Worm (Caenorhabditis elegans): ENCODE data around the gene ver-1.

ver-1 gene

DNA sequence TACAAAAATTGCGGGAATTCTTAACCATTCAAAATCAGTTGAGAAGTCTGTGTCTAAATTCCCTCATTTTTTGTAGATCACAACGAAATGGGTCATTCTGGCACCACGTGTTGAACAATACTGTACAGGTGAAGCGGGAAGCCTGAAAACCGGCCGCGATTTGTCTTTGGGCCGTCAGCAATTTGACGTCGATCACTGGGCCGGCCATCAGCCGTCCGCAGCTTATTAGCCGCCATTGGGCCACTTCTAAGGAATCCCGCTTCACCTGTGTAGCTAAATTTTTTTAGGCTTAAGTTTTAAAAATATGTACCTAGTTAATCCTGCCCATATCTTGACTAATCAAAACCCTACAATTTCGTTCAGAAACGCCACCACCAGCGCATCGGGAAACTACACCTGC lies 3.0 kb downstream of the ver-1 start:
- TF ChIP-seq hmg-11 (tag; optimal IDR thresholded peaks at IDR 0.05) (no peak), R02D3.7 (tag; optimal IDR thresholded peaks at IDR 0.05) (no peak), nhr-11 (tag; optimal IDR thresholded peaks at IDR 0.05) (no peak), fkh-10 (GFP tag; optimal IDR thresholded peaks at IDR 0.05) (no peak), jun-1 (tag; optimal IDR thresholded peaks at IDR 0.05) (no peak), daf-12 (tag; optimal IDR thresholded peaks at IDR 0.05) (no peak), ceh-28 (tag; optimal IDR thresholded peaks at IDR 0.05) (no peak), ztf-11 (tag; optimal IDR thresholded peaks at IDR 0.05) (no peak), elt-3 (tag; optimal IDR thresholded peaks at IDR 0.05) (no peak), eor-1 (tag; optimal IDR thresholded peaks at IDR 0.05) (no peak), elt-2 (tag; optimal IDR thresholded peaks at IDR 0.05) (no peak), nhr-77 (tag; optimal IDR thresholded peaks at IDR 0.05) (no peak), ama-1 (optimal IDR thresholded peaks at IDR 0.05) (no peak), ceh-9 (tag; optimal IDR thresholded peaks at IDR 0.05) (no peak)

DNA sequence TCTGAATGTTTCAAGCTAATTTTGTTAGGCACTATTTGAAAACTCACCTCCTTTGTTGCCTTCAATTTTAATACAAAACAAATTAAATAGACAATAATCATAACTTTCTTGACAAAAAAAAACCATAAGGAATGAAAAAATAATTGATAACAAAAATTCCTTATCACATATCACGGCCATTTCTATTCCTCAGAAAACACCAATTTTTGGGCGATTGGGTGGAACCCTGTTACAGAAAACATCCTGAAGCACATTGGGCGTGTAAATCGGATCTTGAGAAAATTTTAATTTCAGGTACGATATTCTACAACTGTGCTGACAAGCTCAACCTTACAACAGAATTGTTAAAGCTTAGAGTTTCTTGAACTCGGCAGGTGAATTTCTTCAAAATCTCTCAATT lies 8.2 kb downstream of the ver-1 start, which contains the start of gene F40G9.8:
F40G9.8 (minus strand) TSS at position 101 of the 400 bp plus-strand sequence.
- no peak for TF ChIP-seq tbx-2 (tag; optimal IDR thresholded peaks at IDR 0.05)
- TF ChIP-seq ztf-4 (tag; optimal IDR thresholded peaks at IDR 0.05) = no peak
- TF ChIP-seq egl-5 (tag; optimal IDR thresholded peaks at IDR 0.05) = no peak
- TF ChIP-seq unc-39 (tag; optimal IDR thresholded peaks at IDR 0.05) = no peak
- no peak for TF ChIP-seq egl-27 (tag; optimal IDR thresholded peaks at IDR 0.05)
- TF ChIP-seq eor-1 (tag; optimal IDR thresholded peaks at IDR 0.05) = no peak
- TF ChIP-seq ceh-9 (tag; optimal IDR thresholded peaks at IDR 0.05) = no peak
- no peak for TF ChIP-seq zag-1 (tag; optimal IDR thresholded peaks at IDR 0.05)
- TF ChIP-seq elt-2 (tag; optimal IDR thresholded peaks at IDR 0.05) = no peak

DNA sequence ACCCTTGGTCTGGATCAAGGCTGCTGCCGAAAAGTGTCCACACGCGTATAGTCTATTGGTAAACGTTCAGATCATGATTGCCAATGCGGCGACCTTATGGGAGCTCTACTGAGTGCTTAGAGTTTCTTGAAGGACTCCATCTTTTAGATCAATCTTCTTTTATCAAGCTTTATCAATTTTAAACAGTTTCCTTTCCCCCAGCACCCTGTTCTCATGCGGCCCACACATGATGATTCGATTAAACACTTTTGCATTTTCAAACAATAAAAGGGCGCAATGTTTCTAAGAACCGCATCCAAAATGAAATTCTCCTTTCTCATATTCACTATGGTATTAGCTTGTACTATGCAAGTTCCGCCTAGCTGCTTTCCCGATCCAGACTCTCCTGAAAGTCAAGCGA lies 8.8 kb downstream of the ver-1 start, which contains the start of gene F40G9.7:
F40G9.7 (plus strand) TSS at position 301 of the 400 bp plus-strand sequence.
- no peak for TF ChIP-seq nhr-12 (tag; optimal IDR thresholded peaks at IDR 0.05)
- no peak for TF ChIP-seq pqm-1 (tag; optimal IDR thresholded peaks at IDR 0.05)
- no peak for TF ChIP-seq jun-1 (tag; optimal IDR thresholded peaks at IDR 0.05)
- TF ChIP-seq eor-1 (tag; optimal IDR thresholded peaks at IDR 0.05) = no peak
- TF ChIP-seq lin-15B (tag; optimal IDR thresholded peaks at IDR 0.05) = no peak
- no peak for TF ChIP-seq ceh-28 (tag; optimal IDR thresholded peaks at IDR 0.05)
- TF ChIP-seq ceh-82 (tag; optimal IDR thresholded peaks at IDR 0.05) = no peak
- no peak for TF ChIP-seq elt-1 (tag; optimal IDR thresholded peaks at IDR 0.05)
- no peak for TF ChIP-seq ztf-4 (tag; optimal IDR thresholded peaks at IDR 0.05)
- TF ChIP-seq lsy-12 (tag; optimal IDR thresholded peaks at IDR 0.05) = no peak
- no peak for TF ChIP-seq aly-2 (tag; optimal IDR thresholded peaks at IDR 0.05)
- TF ChIP-seq hmg-11 (tag; optimal IDR thresholded peaks at IDR 0.05) = no peak
- no peak for TF ChIP-seq fkh-10 (GFP tag; optimal IDR thresholded peaks at IDR 0.05)
- TF ChIP-seq ceh-9 (tag; optimal IDR thresholded peaks at IDR 0.05) = no peak

DNA sequence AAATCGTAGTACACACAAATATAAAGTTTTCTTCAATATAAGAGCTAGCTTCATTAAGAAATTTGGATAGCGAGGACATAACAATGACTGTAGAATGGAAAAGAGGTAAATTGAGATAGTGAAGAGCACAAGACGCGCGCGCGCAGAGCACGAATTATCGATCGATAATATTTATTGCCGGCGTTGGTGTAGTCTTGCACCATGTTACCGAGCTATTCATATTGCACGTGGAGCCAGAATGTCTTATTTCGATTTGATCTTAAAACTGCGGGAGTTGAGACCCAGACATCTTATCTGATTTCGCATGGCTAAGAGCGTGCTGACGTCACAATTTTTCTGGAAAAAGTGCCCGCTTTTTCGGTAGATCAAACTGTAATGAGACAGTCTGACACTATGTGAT lies 12.9 kb downstream of the ver-1 start, which contains the start of gene F40G9.18:
F40G9.18 (minus strand) TSS at position 101 of the 400 bp plus-strand sequence.
- no peak for TF ChIP-seq nhr-11 (tag; optimal IDR thresholded peaks at IDR 0.05)
- TF ChIP-seq elt-3 (tag; optimal IDR thresholded peaks at IDR 0.05) = no peak
- no peak for TF ChIP-seq mdl-1 (tag; optimal IDR thresholded peaks at IDR 0.05)
- TF ChIP-seq egl-27 (tag; optimal IDR thresholded peaks at IDR 0.05) = no peak
- TF ChIP-seq pha-4 (tag; optimal IDR thresholded peaks at IDR 0.05) = no peak
- TF ChIP-seq ztf-11 (tag; optimal IDR thresholded peaks at IDR 0.05) = no peak
- no peak for TF ChIP-seq tbx-2 (tag; optimal IDR thresholded peaks at IDR 0.05)
- no peak for TF ChIP-seq nhr-237 (tag; optimal IDR thresholded peaks at IDR 0.05)
- no peak for TF ChIP-seq nhr-43 (tag; optimal IDR thresholded peaks at IDR 0.05; ENCODE audit: poor library complexity, severe bottlenecking)
- TF ChIP-seq elt-2 (tag; optimal IDR thresholded peaks at IDR 0.05) = no peak
- no peak for TF ChIP-seq elt-1 (tag; optimal IDR thresholded peaks at IDR 0.05)
- no peak for TF ChIP-seq nhr-25 (tag; optimal IDR thresholded peaks at IDR 0.05)
- no peak for TF ChIP-seq ztf-4 (tag; optimal IDR thresholded peaks at IDR 0.05)
- TF ChIP-seq ceh-82 (tag; optimal IDR thresholded peaks at IDR 0.05) = no peak
- TF ChIP-seq ceh-28 (tag; optimal IDR thresholded peaks at IDR 0.05) = no peak
- no peak for TF ChIP-seq ama-1 (optimal IDR thresholded peaks at IDR 0.05)

DNA sequence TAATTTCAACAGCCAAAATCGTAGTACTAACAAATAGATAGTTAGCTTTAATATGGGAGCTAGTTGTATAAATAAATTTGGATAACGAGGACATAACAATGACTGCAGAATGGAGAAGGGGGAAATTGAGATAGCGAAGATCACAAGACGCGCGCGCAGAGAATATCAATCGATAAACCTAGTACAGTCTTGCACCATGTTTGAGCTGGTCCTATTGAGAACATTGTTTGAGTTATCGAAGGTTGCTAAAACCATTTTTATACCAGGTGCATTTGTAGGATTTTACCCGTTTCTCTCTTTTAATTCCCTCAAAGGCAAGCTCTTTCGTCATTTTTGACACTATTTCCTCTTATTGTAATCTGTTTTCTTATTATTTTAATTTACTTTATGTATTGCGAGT lies 15.0 kb downstream of the ver-1 start, which contains the start of the genes F40G9.9 and F40G9.12:
F40G9.9 (minus strand) TSS at position 101 of the 400 bp plus-strand sequence.
F40G9.12 (plus strand) TSS at position 231 of the 400 bp plus-strand sequence.
- TF ChIP-seq lsy-12 (tag; optimal IDR thresholded peaks at IDR 0.05) = no peak
- TF ChIP-seq mml-1 (tag; optimal IDR thresholded peaks at IDR 0.05) = no peak
- TF ChIP-seq nfya-1 (tag; optimal IDR thresholded peaks at IDR 0.05; ENCODE audit: insufficient read depth) = no peak
- TF ChIP-seq eor-1 (tag; optimal IDR thresholded peaks at IDR 0.05) = no peak
- no peak for TF ChIP-seq nhr-25 (tag; optimal IDR thresholded peaks at IDR 0.05)
